Worm (Caenorhabditis elegans): ENCODE measurements around the gene pas-1.

Gene pas-1

ce11 chrV:14378052-14378451, 44.4 kb downstream of the pas-1 start:
- TF ChIP-seq tbx-8 (GFP tag; optimal IDR thresholded peaks at IDR 0.05), result no peak
- TF ChIP-seq nhr-12 (tag; optimal IDR thresholded peaks at IDR 0.05), result no peak
- no peak for TF ChIP-seq mep-1 (tag; optimal IDR thresholded peaks at IDR 0.05)
- no peak for TF ChIP-seq nhr-237 (tag; optimal IDR thresholded peaks at IDR 0.05)
- TF ChIP-seq cnd-1 (tag; optimal IDR thresholded peaks at IDR 0.05), result no peak
- TF ChIP-seq ceh-43 (GFP tag; optimal IDR thresholded peaks at IDR 0.05), result no peak
- no peak for TF ChIP-seq mab-5 (tag; optimal IDR thresholded peaks at IDR 0.05)
- no peak for TF ChIP-seq ces-1 (GFP tag; optimal IDR thresholded peaks at IDR 0.05)

- TF ChIP-seq nhr-12 (tag; optimal IDR thresholded peaks at IDR 0.05), result no peak
- TF ChIP-seq ceh-43 (GFP tag; optimal IDR thresholded peaks at IDR 0.05), result no peak
- TF ChIP-seq pha-4 (tag; optimal IDR thresholded peaks at IDR 0.05), result no peak
- TF ChIP-seq nhr-76 (tag; optimal IDR thresholded peaks at IDR 0.05), result no peak
- no peak for TF ChIP-seq drap-1 (GFP tag; optimal IDR thresholded peaks at IDR 0.05)
- TF ChIP-seq sptf-1 (tag; optimal IDR thresholded peaks at IDR 0.05), result no peak
- no peak for TF ChIP-seq sem-2 (GFP tag; optimal IDR thresholded peaks at IDR 0.05)
- TF ChIP-seq mls-2 (tag; optimal IDR thresholded peaks at IDR 0.05), result no peak
- no peak for TF ChIP-seq zip-8 (tag; optimal IDR thresholded peaks at IDR 0.05)
- no peak for TF ChIP-seq lin-32 (GFP tag; optimal IDR thresholded peaks at IDR 0.05)
- TF ChIP-seq lin-13 (tag; optimal IDR thresholded peaks at IDR 0.05), result no peak
- TF ChIP-seq M03D4.4 (tag; optimal IDR thresholded peaks at IDR 0.05), result no peak
- no peak for TF ChIP-seq tbx-8 (GFP tag; optimal IDR thresholded peaks at IDR 0.05)
- no peak for TF ChIP-seq ham-2 (GFP tag; optimal IDR thresholded peaks at IDR 0.05)
These were observed 49.6 kb downstream of the pas-1 start, which contains the start of gene unc-39 for ce11 chrV:14372774-14373173. TSS of gene unc-39 (plus strand) at chrV:14373074.
